Worm (Caenorhabditis elegans) whole organism, L1 larva: ENCODE data around the gene lact-4.

Experiments used
- C04F5.9 ChIP-seq: sonication (generic microtip); optimal IDR thresholded peaks from 2 replicates; lab custom pipeline; 2016; ENCODE audit warnings: missing genetic modification characterization, missing compliant biosample characterization
- C16A3.4 ChIP-seq: fragments of 150-350 bp; optimal IDR thresholded peaks from 2 replicates; lab custom pipeline; 2014; ENCODE audit warnings: missing biosample characterization, missing genetic modification characterization
- ceh-8 ChIP-seq: fragments of 200-800 bp; sonication (Bioruptor generic); optimal IDR thresholded peaks from 2 replicates; lab custom pipeline; 2018; ENCODE audit warnings: mild to moderate bottlenecking, missing genetic modification characterization, moderate library complexity, missing compliant biosample characterization
- efl-1 ChIP-seq, 4 experiments: fragments of 150-350 bp; optimal IDR thresholded peaks in 3 of 4; peaks in 1 of 4; 1 replicate in 1 of 4; 2 replicates in 3 of 4; lab custom pipeline; 2014; ENCODE audit warnings: missing biosample characterization in 2 of 4, missing genetic modification characterization in 2 of 4, missing genetic modification reagents in 2 of 4
- ets-5 ChIP-seq: fragments of 200-800 bp; sonication (Bioruptor generic); IDR thresholded peaks from 2 replicates; pipeline ENCODE4 v1.3.6; 2022; ENCODE audit warnings: missing genetic modification characterization, missing compliant biosample characterization
- fos-1 ChIP-seq: fragments of 150-350 bp; optimal IDR thresholded peaks from 2 replicates; lab custom pipeline; 2014; ENCODE audit warnings: missing biosample characterization, missing genetic modification characterization
- nhr-19 ChIP-seq: fragments of 200-800 bp; sonication (Bioruptor generic); conservative IDR thresholded peaks from 2 replicates; pipeline ENCODE4 v1.3.6; 2022; ENCODE audit warnings: missing genetic modification characterization, missing compliant biosample characterization
- pqm-1 ChIP-seq: sonication (generic microtip); optimal IDR thresholded peaks from 3 replicates; lab custom pipeline; 2017; ENCODE audit warnings: missing biosample characterization, missing genetic modification characterization
- snu-23 ChIP-seq: sonication (generic microtip); optimal IDR thresholded peaks from 2 replicates; lab custom pipeline; 2016; ENCODE audit warnings: missing genetic modification characterization, missing compliant biosample characterization
- unc-130 ChIP-seq: fragments of 150-350 bp; optimal IDR thresholded peaks from 2 replicates; lab custom pipeline; 2017; ENCODE audit warnings: missing biosample characterization, missing genetic modification characterization, inconsistent platforms
- vab-15 ChIP-seq: sonication (generic microtip); optimal IDR thresholded peaks from 2 replicates; lab custom pipeline; 2017; ENCODE audit warnings: missing genotype, mild to moderate bottlenecking, missing genetic modification characterization, missing compliant biosample characterization

lact-4 gene

ce11 chrII:8428758-8428946 is 51.6 kb downstream of the lact-4 start, which contains the start of gene F14E5.2:
TSS of gene F14E5.2 (minus strand) at chrII:8428858.
- no peak for TF ChIP-seq fos-1 (tag; lab: Kevin White, UChicago)
- TF ChIP-seq snu-23 (GFP tag; lab: Kevin White, UChicago) = no peak
- no peak for TF ChIP-seq unc-130 (tag; lab: Kevin White, UChicago)
- no peak for TF ChIP-seq efl-1 (optimal IDR thresholded peaks at IDR 0.05; lab: Kevin White, UChicago)
- no peak for TF ChIP-seq efl-1 (GFP tag; optimal IDR thresholded peaks at IDR 0.05 in 1 of 2; lab: Kevin White, UChicago)
- TF ChIP-seq C16A3.4 (tag; lab: Kevin White, UChicago) = no peak
- no peak for TF ChIP-seq nhr-19 (GFP tag; lab: Robert Waterston, UW)
- no peak for TF ChIP-seq ets-5
- no peak for TF ChIP-seq pqm-1 (tag; lab: Kevin White, UChicago)
- no peak for TF ChIP-seq C04F5.9 (tag; lab: Kevin White, UChicago)
- no peak for TF ChIP-seq vab-15
- TF ChIP-seq ceh-8 = no peak
- TF ChIP-seq, all 84 proteins: peak for 0
